Worm (Caenorhabditis elegans) whole organism, L1 larva: Measurements from ENCODE around the gene gap-2.

Source experiments
- C16A3.4 ChIP-seq: fragments of 150-350 bp; optimal IDR thresholded peaks from 2 replicates; lab custom pipeline; 2014; ENCODE audit warnings: missing biosample characterization, missing genetic modification characterization
- F16B12.6 ChIP-seq: fragments of 150-350 bp; optimal IDR thresholded peaks from 2 replicates; lab custom pipeline; 2014; ENCODE audit warnings: missing biosample characterization, missing genetic modification characterization
- alr-1 ChIP-seq: fragments of 200-800 bp; sonication (Bioruptor generic); optimal IDR thresholded peaks from 2 replicates; lab custom pipeline; 2018; ENCODE audit warnings: borderline replicate concordance, mild to moderate bottlenecking, missing genetic modification characterization, missing compliant biosample characterization
- aly-2 ChIP-seq: fragments of 150-350 bp; optimal IDR thresholded peaks from 2 replicates; lab custom pipeline; 2014; ENCODE audit warnings: missing biosample characterization, missing genetic modification characterization
- ama-1 ChIP-seq: fragments of 150-350 bp; optimal IDR thresholded peaks from 2 replicates; lab custom pipeline; 2014
- ceh-82 ChIP-seq, 3 experiments: fragments of 150-350 bp in 1 of 3; sonication (generic microtip) in 2 of 3; optimal IDR thresholded peaks; 2 replicates each; lab custom pipeline; 2014 to 2017; ENCODE audit warnings: missing biosample characterization in 3 of 3, missing genetic modification characterization in 3 of 3
- ceh-88 ChIP-seq: fragments of 200-800 bp; sonication (Bioruptor generic); IDR thresholded peaks from 2 replicates; pipeline ENCODE4 v1.3.6; 2022; ENCODE audit warnings: missing genetic modification characterization, missing compliant biosample characterization
- dsc-1 ChIP-seq: sonication (generic microtip); optimal IDR thresholded peaks from 2 replicates; lab custom pipeline; 2016; ENCODE audit warnings: mild to moderate bottlenecking, missing genetic modification characterization, missing compliant biosample characterization
- efl-1 ChIP-seq, 4 experiments: fragments of 150-350 bp; optimal IDR thresholded peaks in 3 of 4; peaks in 1 of 4; 1 replicate in 1 of 4; 2 replicates in 3 of 4; lab custom pipeline; 2014; ENCODE audit warnings: missing biosample characterization in 2 of 4, missing genetic modification characterization in 2 of 4, missing genetic modification reagents in 2 of 4
- efl-3 ChIP-seq: fragments of 200-800 bp; sonication (Bioruptor generic); optimal IDR thresholded peaks from 2 replicates; lab custom pipeline; 2018; ENCODE audit warnings: mild to moderate bottlenecking, missing genetic modification characterization, missing compliant biosample characterization
- elt-2 ChIP-seq: sonication (generic microtip); optimal IDR thresholded peaks from 2 replicates; lab custom pipeline; 2016; ENCODE audit warnings: missing genetic modification characterization, mild to moderate bottlenecking, inconsistent platforms, missing compliant biosample characterization, missing genetic modification reagents
- ets-5 ChIP-seq: fragments of 200-800 bp; sonication (Bioruptor generic); IDR thresholded peaks from 2 replicates; pipeline ENCODE4 v1.3.6; 2022; ENCODE audit warnings: missing genetic modification characterization, missing compliant biosample characterization
- fkh-4 ChIP-seq: sonication (generic microtip); optimal IDR thresholded peaks from 2 replicates; lab custom pipeline; 2016; ENCODE audit warnings: missing compliant biosample characterization, missing genetic modification characterization, borderline replicate concordance
- fkh-8 ChIP-seq: sonication (generic microtip); optimal IDR thresholded peaks from 2 replicates; lab custom pipeline; 2016; ENCODE audit warnings: mild to moderate bottlenecking, missing genetic modification characterization, missing compliant biosample characterization
- fos-1 ChIP-seq: fragments of 150-350 bp; optimal IDR thresholded peaks from 2 replicates; lab custom pipeline; 2014; ENCODE audit warnings: missing biosample characterization, missing genetic modification characterization
- hpl-2 ChIP-seq: fragments of 150-350 bp; optimal IDR thresholded peaks from 2 replicates; lab custom pipeline; 2014; ENCODE audit warnings: missing biosample characterization, missing genetic modification reagents, missing genetic modification characterization
- lin-35 ChIP-seq, 2 experiments: fragments of 150-350 bp; optimal IDR thresholded peaks; 2 replicates each; lab custom pipeline; 2014; ENCODE audit warnings: missing biosample characterization in 2 of 2, missing genetic modification characterization in 2 of 2, missing genetic modification reagents in 2 of 2
- lin-39 ChIP-seq: fragments of 150-350 bp; optimal IDR thresholded peaks from 2 replicates; lab custom pipeline; 2014; ENCODE audit warnings: missing biosample characterization, missing genetic modification reagents, missing genetic modification characterization
- lsy-2 ChIP-seq, 2 experiments: fragments of 150-350 bp; optimal IDR thresholded peaks; 2 replicates each; lab custom pipeline; 2014; ENCODE audit warnings: missing biosample characterization in 2 of 2, missing genetic modification characterization in 2 of 2
- mdl-1 ChIP-seq, 2 experiments: fragments of 150-350 bp; optimal IDR thresholded peaks; 2 replicates each; lab custom pipeline; 2014 to 2017; ENCODE audit warnings: missing biosample characterization in 2 of 2, missing genetic modification characterization in 2 of 2, inconsistent platforms in 1 of 2
- nhr-12 ChIP-seq: sonication (generic microtip); optimal IDR thresholded peaks from 2 replicates; lab custom pipeline; 2017; ENCODE audit warnings: missing biosample characterization, missing genetic modification characterization
- nhr-20 ChIP-seq: sonication (generic microtip); optimal IDR thresholded peaks from 2 replicates; lab custom pipeline; 2016; ENCODE audit warnings: mild to moderate bottlenecking, missing genetic modification characterization, missing compliant biosample characterization
- nhr-28 ChIP-seq: fragments of 150-350 bp; optimal IDR thresholded peaks from 2 replicates; lab custom pipeline; 2014; ENCODE audit warnings: missing biosample characterization, missing genetic modification characterization
- nhr-71 ChIP-seq: sonication (generic microtip); optimal IDR thresholded peaks from 2 replicates; lab custom pipeline; 2016; ENCODE audit warnings: mild to moderate bottlenecking, missing genetic modification characterization, moderate library complexity, missing compliant biosample characterization
- nhr-76 ChIP-seq: sonication (generic microtip); optimal IDR thresholded peaks from 2 replicates; lab custom pipeline; 2017; ENCODE audit warnings: missing biosample characterization, missing genetic modification characterization
- nhr-77 ChIP-seq: fragments of 150-350 bp; optimal IDR thresholded peaks from 2 replicates; lab custom pipeline; 2014; ENCODE audit warnings: missing biosample characterization, missing genetic modification characterization
- nhr-84 ChIP-seq: sonication (generic microtip); optimal IDR thresholded peaks from 2 replicates; lab custom pipeline; 2017; ENCODE audit warnings: missing biosample characterization, missing genetic modification characterization
- nhr-90 ChIP-seq: sonication (generic microtip); optimal IDR thresholded peaks from 2 replicates; lab custom pipeline; 2016; ENCODE audit warnings: mild to moderate bottlenecking, missing genetic modification characterization, missing compliant biosample characterization; ENCODE audit not compliant: poor library complexity
- pax-3 ChIP-seq: fragments of 200-800 bp; sonication (Bioruptor generic); optimal IDR thresholded peaks from 2 replicates; lab custom pipeline; 2018; ENCODE audit warnings: mild to moderate bottlenecking, missing genetic modification characterization, moderate library complexity, missing compliant biosample characterization
- pqm-1 ChIP-seq: sonication (generic microtip); optimal IDR thresholded peaks from 3 replicates; lab custom pipeline; 2017; ENCODE audit warnings: missing biosample characterization, missing genetic modification characterization
- skn-1 ChIP-seq: fragments of 150-350 bp; optimal IDR thresholded peaks from 2 replicates; lab custom pipeline; 2014; ENCODE audit warnings: missing biosample characterization, missing genetic modification characterization
- snu-23 ChIP-seq: sonication (generic microtip); optimal IDR thresholded peaks from 2 replicates; lab custom pipeline; 2016; ENCODE audit warnings: missing genetic modification characterization, missing compliant biosample characterization
- sptf-1 ChIP-seq: fragments of 150-350 bp; optimal IDR thresholded peaks from 2 replicates; lab custom pipeline; 2014; ENCODE audit warnings: missing biosample characterization, missing genetic modification characterization
- sup-37 ChIP-seq: fragments of 200-800 bp; sonication (Bioruptor generic); optimal IDR thresholded peaks from 2 replicates; lab custom pipeline; 2018; ENCODE audit warnings: mild to moderate bottlenecking, missing genetic modification characterization, missing compliant biosample characterization
- swsn-7 ChIP-seq: sonication (generic microtip); optimal IDR thresholded peaks from 2 replicates; lab custom pipeline; 2016; ENCODE audit warnings: missing genetic modification characterization, missing compliant biosample characterization
- tbx-2 ChIP-seq: sonication (generic microtip); optimal IDR thresholded peaks from 2 replicates; lab custom pipeline; 2016; ENCODE audit warnings: missing genetic modification characterization, missing compliant biosample characterization
- tlp-1 ChIP-seq: fragments of 150-350 bp; optimal IDR thresholded peaks from 2 replicates; lab custom pipeline; 2014; ENCODE audit warnings: missing biosample characterization, missing genetic modification characterization
- unc-62 ChIP-seq: fragments of 150-350 bp; optimal IDR thresholded peaks from 2 replicates; lab custom pipeline; 2014; ENCODE audit warnings: missing biosample characterization, missing genetic modification reagents, missing genetic modification characterization
- unc-98 ChIP-seq: fragments of 200-800 bp; sonication (Bioruptor generic); IDR thresholded peaks from 2 replicates; pipeline ENCODE4 v1.3.6; 2022; ENCODE audit warnings: missing genetic modification characterization, missing compliant biosample characterization
- xbp-1 ChIP-seq: sonication (generic microtip); optimal IDR thresholded peaks from 2 replicates; lab custom pipeline; 2016; ENCODE audit warnings: missing genetic modification characterization, missing compliant biosample characterization
- zag-1 ChIP-seq: fragments of 150-350 bp; optimal IDR thresholded peaks from 2 replicates; lab custom pipeline; 2014; ENCODE audit warnings: missing biosample characterization, missing genetic modification characterization
- ztf-11 ChIP-seq, 2 experiments: sonication (generic microtip); optimal IDR thresholded peaks; 2 replicates each; lab custom pipeline; 2016 to 2017; ENCODE audit warnings: missing genetic modification characterization in 2 of 2, missing biosample characterization in 1 of 2, missing compliant biosample characterization in 1 of 2

gap-2 gene

ce11 chrX:9467573-9467972, 4.7 kb upstream of the gap-2 start (continued):
- TF ChIP-seq nhr-71 = peak; percentile 75
- TF ChIP-seq fkh-4 = no peak
- TF ChIP-seq sptf-1 (tag; lab: Kevin White, UChicago) = no peak
- no peak for TF ChIP-seq unc-98 (GFP tag; lab: Robert Waterston, UW)
- no peak for TF ChIP-seq nhr-84 (tag; lab: Kevin White, UChicago)
- TF ChIP-seq F16B12.6 (tag; lab: Kevin White, UChicago) = no peak
- TF ChIP-seq xbp-1 (tag; lab: Kevin White, UChicago) = peak; percentile 74
- TF ChIP-seq snu-23 (GFP tag; lab: Kevin White, UChicago) = peak; percentile 87
- TF ChIP-seq pqm-1 (tag; lab: Kevin White, UChicago) = no peak
- no peak for TF ChIP-seq zag-1
- TF ChIP-seq nhr-90 (tag; lab: Kevin White, UChicago) = peak; percentile 78
- peak; percentile 70 for TF ChIP-seq swsn-7 (tag; lab: Kevin White, UChicago)
- TF ChIP-seq ets-5 (GFP tag; lab: Robert Waterston, UW) = no peak
- TF ChIP-seq lin-35 (GFP tag; optimal IDR thresholded peaks at IDR 0.05; lab: Kevin White, UChicago) = peak; percentile 36 to 61
- peak; percentile 85 for TF ChIP-seq nhr-20
- TF ChIP-seq nhr-12 (tag; lab: Kevin White, UChicago) = no peak
- no peak for TF ChIP-seq ama-1 (lab: Kevin White, UChicago)
- TF ChIP-seq tlp-1 (tag; lab: Kevin White, UChicago) = no peak
- TF ChIP-seq nhr-77 (tag; lab: Kevin White, UChicago) = peak; percentile 48
- peak; percentile 9 for TF ChIP-seq elt-2
- peak; percentile 87 for TF ChIP-seq dsc-1
- TF ChIP-seq efl-1 (optimal IDR thresholded peaks at IDR 0.05; lab: Kevin White, UChicago) = peak in 1 of 2 experiments; percentile 39
- peak in 1 of 2 experiments; percentile 89 for TF ChIP-seq efl-1 (GFP tag; optimal IDR thresholded peaks at IDR 0.05 in 1 of 2; lab: Kevin White, UChicago)
- TF ChIP-seq nhr-76 = peak; percentile 4
- TF ChIP-seq unc-62 (GFP tag; lab: Kevin White, UChicago) = no peak
- TF ChIP-seq lin-39 (tag; lab: Kevin White, UChicago) = peak; percentile 32
- no peak for TF ChIP-seq alr-1
- TF ChIP-seq fkh-8 (tag; lab: Kevin White, UChicago) = peak; percentile 33
- TF ChIP-seq lsy-2 (tag; optimal IDR thresholded peaks at IDR 0.05; lab: Kevin White, UChicago) = peak; percentile 63 to 68
- TF ChIP-seq skn-1 (tag; lab: Kevin White, UChicago) = peak; percentile 43
- peak; percentile 28 for TF ChIP-seq efl-3
- TF ChIP-seq ceh-88 (GFP tag; lab: Robert Waterston, UW) = no peak; the same call in 1 of the 2 replicates
- no peak for TF ChIP-seq hpl-2 (GFP tag; lab: Kevin White, UChicago)
- TF ChIP-seq tbx-2 (tag; lab: Kevin White, UChicago) = peak; percentile 71
- peak in 1 of 2 experiments; percentile 66 for TF ChIP-seq mdl-1 (tag; optimal IDR thresholded peaks at IDR 0.05; lab: Kevin White, UChicago)
- TF ChIP-seq ceh-82 (tag; optimal IDR thresholded peaks at IDR 0.05; lab: Kevin White, UChicago) = peak; percentile 41 to 74 (median 70)
- TF ChIP-seq C16A3.4 (tag; lab: Kevin White, UChicago) = peak; percentile 67
- TF ChIP-seq ztf-11 (tag; optimal IDR thresholded peaks at IDR 0.05; lab: Kevin White, UChicago) = peak in 1 of 2 experiments; percentile 24
- TF ChIP-seq, all 84 proteins: peak for 47

ce11 chrX:9476752-9477151, 4.5 kb downstream of the gap-2 start:
- no peak for TF ChIP-seq sup-37
- no peak for TF ChIP-seq fos-1
- no peak for TF ChIP-seq pax-3 (tag; lab: Kevin White, UChicago)
- TF ChIP-seq nhr-28 (tag; lab: Kevin White, UChicago) = no peak
- no peak for TF ChIP-seq unc-98 (GFP tag; lab: Robert Waterston, UW)
- TF ChIP-seq aly-2 = no peak
- no peak for TF ChIP-seq efl-3
- no peak for TF ChIP-seq lin-35 (GFP tag; optimal IDR thresholded peaks at IDR 0.05; lab: Kevin White, UChicago)
